Worm (Caenorhabditis elegans): ENCODE data around the gene ZK54.3.

Gene ZK54.3

ce11 chrX:17427778-17428177 is 39.0 kb downstream of the ZK54.3 start:
- TF ChIP-seq mep-1 (tag; optimal IDR thresholded peaks at IDR 0.05), result peak; percentile 43
- no peak for TF ChIP-seq fos-1 (tag; optimal IDR thresholded peaks at IDR 0.05)
- peak in 1 of 2 experiments; percentile 79 for TF ChIP-seq lsy-2 (tag; optimal IDR thresholded peaks at IDR 0.05)
- peak in 1 of 2 experiments; percentile 11 for TF ChIP-seq mdl-1 (tag; optimal IDR thresholded peaks at IDR 0.05)
- TF ChIP-seq unc-62 (GFP tag; optimal IDR thresholded peaks at IDR 0.05 in 1 of 2), result peak in 1 of 2 experiments; percentile 98
- no peak for TF ChIP-seq unc-62 (tag; optimal IDR thresholded peaks at IDR 0.05)
- no peak for TF ChIP-seq egl-43 (GFP tag; IDR thresholded peaks at IDR 0.05)
- peak; percentile 70 for TF ChIP-seq nhr-28 (tag; optimal IDR thresholded peaks at IDR 0.05)
- TF ChIP-seq hlh-11 (tag; optimal IDR thresholded peaks at IDR 0.05), result peak; percentile 61
- peak; percentile 62 for TF ChIP-seq hlh-30 (tag; optimal IDR thresholded peaks at IDR 0.05; ENCODE audit: insufficient read depth)
- no peak for TF ChIP-seq madf-9 (GFP tag; conservative IDR thresholded peaks at IDR 0.05)
- TF ChIP-seq mes-2 (tag; optimal IDR thresholded peaks at IDR 0.05; ENCODE audit: poor library complexity, severe bottlenecking), result no peak

- TF ChIP-seq nhr-25 (tag; optimal IDR thresholded peaks at IDR 0.05; ENCODE audit: borderline replicate concordance, insufficient read depth) (peak; percentile 11), nhr-28 (tag; optimal IDR thresholded peaks at IDR 0.05) (peak; percentile 17), ceh-20 (GFP tag; IDR thresholded peaks at IDR 0.05) (peak; percentile 45; the same call in 1 of the 2 replicates), daf-8 (GFP tag; IDR thresholded peaks at IDR 0.05) (no peak)
Observed at ce11 chrX:17426712-17427111, 40.1 kb downstream of the ZK54.3 start.

- TF ChIP-seq attf-4 (tag; optimal IDR thresholded peaks at IDR 0.05), result no peak
- TF ChIP-seq unc-62 (GFP tag; optimal IDR thresholded peaks at IDR 0.05 in 1 of 2), result peak in 1 of 2 experiments; percentile 98
- TF ChIP-seq unc-62 (tag; optimal IDR thresholded peaks at IDR 0.05), result no peak
- TF ChIP-seq hmg-1.1 (GFP tag; IDR thresholded peaks at IDR 0.05), result no peak
Observed at ce11 chrX:17424595-17424913, 42.3 kb downstream of the ZK54.3 start.

- peak; percentile 41 for TF ChIP-seq hlh-11 (tag; optimal IDR thresholded peaks at IDR 0.05)
- peak; percentile 77 for TF ChIP-seq hlh-30 (tag; optimal IDR thresholded peaks at IDR 0.05; ENCODE audit: insufficient read depth)
- TF ChIP-seq dve-1 (tag; optimal IDR thresholded peaks at IDR 0.05; ENCODE audit: insufficient read depth), result peak; percentile 4
- TF ChIP-seq aha-1 (tag), result peak; percentile 44
- TF ChIP-seq unc-39 (tag; optimal IDR thresholded peaks at IDR 0.05), result no peak
- peak; percentile 41 for TF ChIP-seq nhr-28 (tag; optimal IDR thresholded peaks at IDR 0.05)
- no peak for TF ChIP-seq egl-27 (tag; optimal IDR thresholded peaks at IDR 0.05)
- 0 out of 2 replicates have a peak, but pooled peaks have one; percentile 12 for TF ChIP-seq tra-1 (GFP tag; IDR thresholded peaks at IDR 0.05)
- TF ChIP-seq dmd-6 (GFP tag; IDR thresholded peaks at IDR 0.05), result peak; percentile 38; the same call in 1 of the 2 replicates
- no peak for TF ChIP-seq hmg-1.1 (GFP tag; IDR thresholded peaks at IDR 0.05)
- TF ChIP-seq mxl-3 (GFP tag; optimal IDR thresholded peaks at IDR 0.05), result peak; percentile 52
- 0 out of 2 replicates have a peak, but pooled peaks have one; percentile 10 for TF ChIP-seq ceh-20 (GFP tag; IDR thresholded peaks at IDR 0.05)
- peak; percentile 9 for TF ChIP-seq mep-1 (tag; optimal IDR thresholded peaks at IDR 0.05)
- TF ChIP-seq mdt-29 (GFP tag; IDR thresholded peaks at IDR 0.05), result peak; percentile 81
- TF ChIP-seq nhr-48 (tag; optimal IDR thresholded peaks at IDR 0.05), result peak; percentile 56
Observed at ce11 chrX:17423894-17424594, 42.8 kb downstream of the ZK54.3 start.

- peak; percentile 41 for TF ChIP-seq hlh-30 (tag; optimal IDR thresholded peaks at IDR 0.05; ENCODE audit: insufficient read depth)
- no peak for TF ChIP-seq dmd-9 (GFP tag; IDR thresholded peaks at IDR 0.05)
- TF ChIP-seq hlh-11 (tag; optimal IDR thresholded peaks at IDR 0.05), result peak; percentile 11
- peak in 1 of 2 experiments; percentile 91 for TF ChIP-seq unc-62 (GFP tag; optimal IDR thresholded peaks at IDR 0.05 in 1 of 2)
- no peak for TF ChIP-seq unc-62 (tag; optimal IDR thresholded peaks at IDR 0.05)
Observed at ce11 chrX:17422593-17422992, 44.2 kb downstream of the ZK54.3 start.

ce11 chrX:17421532-17422078 is 45.2 kb downstream of the ZK54.3 start, which contains the start of gene osm-11:
Gene osm-11, minus strand, starts transcription at chrX:17421582.
- TF ChIP-seq nhr-10 (tag; optimal IDR thresholded peaks at IDR 0.05), result no peak
- no peak for TF ChIP-seq spr-1 (tag; optimal IDR thresholded peaks at IDR 0.05)
- TF ChIP-seq nhr-28 (tag; optimal IDR thresholded peaks at IDR 0.05), result peak; percentile 87
- TF ChIP-seq mxl-2 (GFP tag; conservative IDR thresholded peaks at IDR 0.05), result no peak
- TF ChIP-seq F44E2.7 (GFP tag; IDR thresholded peaks at IDR 0.05), result no peak
- TF ChIP-seq jun-1 (tag; optimal IDR thresholded peaks at IDR 0.05), result no peak
- 0 out of 4 replicates have a peak, but pooled peaks of 1 of the 2 experiments have one; percentile 11 for TF ChIP-seq madf-5 (GFP tag; IDR thresholded peaks at IDR 0.05)
- TF ChIP-seq nhr-48 (tag; optimal IDR thresholded peaks at IDR 0.05), result peak; percentile 87
- no peak for TF ChIP-seq F37D6.2 (tag; optimal IDR thresholded peaks at IDR 0.05)
- no peak for TF ChIP-seq gei-8 (GFP tag; optimal IDR thresholded peaks at IDR 0.05)
- no peak for TF ChIP-seq nhr-77 (tag; optimal IDR thresholded peaks at IDR 0.05)
- TF ChIP-seq nhr-6 (tag; optimal IDR thresholded peaks at IDR 0.05), result no peak
- no peak for TF ChIP-seq D1046.2 (GFP tag; IDR thresholded peaks at IDR 0.05)
- no peak for TF ChIP-seq duxl-1 (tag; optimal IDR thresholded peaks at IDR 0.05; ENCODE audit: poor library complexity)
